Worm (Caenorhabditis elegans): Measurements from ENCODE around the gene kgb-2.

The kgb-2 gene

ce11 chrIV:3606285-3606834 lies at the start of gene kgb-2, which contains the start of gene Y37E11B.10:
TSS of gene kgb-2 (plus strand) at chrIV:3606784.
TSS of gene Y37E11B.10 (minus strand) at chrIV:3606466.
- no peak for TF ChIP-seq F10B5.3 (tag; optimal IDR thresholded peaks at IDR 0.05)
- no peak for TF ChIP-seq daf-16 (GFP tag; optimal IDR thresholded peaks at IDR 0.05)
- TF ChIP-seq daf-16 (tag; optimal IDR thresholded peaks at IDR 0.05): peak; percentile 71
- TF ChIP-seq dmd-6 (GFP tag; IDR thresholded peaks at IDR 0.05): no peak
- TF ChIP-seq unc-39 (tag; optimal IDR thresholded peaks at IDR 0.05): no peak
- TF ChIP-seq dve-1 (tag; optimal IDR thresholded peaks at IDR 0.05; ENCODE audit: insufficient read depth): peak; percentile 8
- TF ChIP-seq pqm-1 (tag; optimal IDR thresholded peaks at IDR 0.05): peak; percentile 39
- no peak for TF ChIP-seq ceh-82 (tag; optimal IDR thresholded peaks at IDR 0.05)
- TF ChIP-seq nhr-237 (tag; optimal IDR thresholded peaks at IDR 0.05): no peak
- TF ChIP-seq pha-4 (GFP tag; IDR thresholded peaks at IDR 0.05): no peak
- TF ChIP-seq pha-4 (tag; optimal IDR thresholded peaks at IDR 0.05): no peak
- no peak for TF ChIP-seq cey-2 (tag; optimal IDR thresholded peaks at IDR 0.05; ENCODE audit: borderline replicate concordance, insufficient read depth)
- TF ChIP-seq fkh-10 (GFP tag; optimal IDR thresholded peaks at IDR 0.05): no peak
- TF ChIP-seq nhr-11 (tag; optimal IDR thresholded peaks at IDR 0.05): no peak
- TF ChIP-seq F44E2.7 (GFP tag; IDR thresholded peaks at IDR 0.05): no peak
- peak; percentile 67 for TF ChIP-seq nhr-28 (tag; optimal IDR thresholded peaks at IDR 0.05)
- TF ChIP-seq ama-1 (optimal IDR thresholded peaks at IDR 0.05): no peak
- no peak for TF ChIP-seq ztf-7 (tag; optimal IDR thresholded peaks at IDR 0.05)

- TF ChIP-seq fkh-10 (GFP tag; optimal IDR thresholded peaks at IDR 0.05): no peak
- no peak for TF ChIP-seq ceh-20 (GFP tag; IDR thresholded peaks at IDR 0.05)
- TF ChIP-seq lin-38 (GFP tag; IDR thresholded peaks at IDR 0.05): no peak
- no peak for TF ChIP-seq tag-97 (GFP tag; IDR thresholded peaks at IDR 0.05)
- TF ChIP-seq dmd-9 (GFP tag; IDR thresholded peaks at IDR 0.05): no peak
- no peak for TF ChIP-seq nhr-11 (tag; optimal IDR thresholded peaks at IDR 0.05)
- TF ChIP-seq mes-2 (tag; optimal IDR thresholded peaks at IDR 0.05; ENCODE audit: poor library complexity, severe bottlenecking): no peak
- no peak for TF ChIP-seq ztf-11 (tag; optimal IDR thresholded peaks at IDR 0.05)
- no peak for TF ChIP-seq snpc-4 (tag; optimal IDR thresholded peaks at IDR 0.05)
- no peak for TF ChIP-seq ztf-7 (tag; optimal IDR thresholded peaks at IDR 0.05)
- TF ChIP-seq php-3 (GFP tag; IDR thresholded peaks at IDR 0.05): no peak
- no peak for TF ChIP-seq ZK337.2 (GFP tag; IDR thresholded peaks at IDR 0.05)
- no peak for TF ChIP-seq ctbp-1 (GFP tag; IDR thresholded peaks at IDR 0.05)
- no peak for TF ChIP-seq nhr-76 (tag; optimal IDR thresholded peaks at IDR 0.05)
- no peak for TF ChIP-seq set-16 (GFP tag; IDR thresholded peaks at IDR 0.05)
- no peak for TF ChIP-seq mep-1 (tag; optimal IDR thresholded peaks at IDR 0.05)
- TF ChIP-seq daf-8 (GFP tag; IDR thresholded peaks at IDR 0.05): no peak
- TF ChIP-seq zag-1 (tag; optimal IDR thresholded peaks at IDR 0.05): no peak
- TF ChIP-seq Y105C5A.15 (GFP tag; IDR thresholded peaks at IDR 0.05): no peak
Measured at ce11 chrIV:3557331-3557730, 49.3 kb upstream of the kgb-2 start, which contains the start of gene osm-9. TSS of gene osm-9 (minus strand) at chrIV:3557431.

- TF ChIP-seq nhr-237 (tag; optimal IDR thresholded peaks at IDR 0.05) (no peak), cey-2 (tag; optimal IDR thresholded peaks at IDR 0.05; ENCODE audit: borderline replicate concordance, insufficient read depth) (no peak), rbr-2 (tag; optimal IDR thresholded peaks at IDR 0.05) (no peak), php-3 (GFP tag; IDR thresholded peaks at IDR 0.05) (no peak), aha-1 (tag) (peak; percentile 93)
Measured at ce11 chrIV:3559201-3559600, 47.4 kb upstream of the kgb-2 start.

DNA sequence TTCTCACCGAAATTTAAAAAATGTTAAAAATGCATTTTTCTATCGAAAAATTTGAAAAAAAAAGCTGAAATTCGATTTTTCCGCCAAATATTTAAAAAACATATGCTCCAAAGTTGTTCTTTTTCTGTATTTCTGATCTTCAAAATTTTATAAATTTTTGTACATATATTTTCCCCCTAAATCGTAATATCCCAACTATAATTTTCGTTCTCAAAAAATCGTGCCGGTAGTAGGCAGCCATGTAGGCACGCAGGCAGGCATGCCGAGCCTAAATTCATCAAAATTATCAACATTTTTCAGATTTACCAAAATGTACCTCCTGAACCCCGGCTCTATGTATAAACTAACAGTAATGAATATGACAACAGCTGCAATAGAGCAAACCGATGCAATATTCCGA lies 41.7 kb upstream of the kgb-2 start, which contains the start of gene sre-5:
TSS of gene sre-5 (plus strand) at position 301 of the 400 bp plus-strand sequence.
- TF ChIP-seq aha-1 (tag) (peak; percentile 12), mes-2 (tag; optimal IDR thresholded peaks at IDR 0.05; ENCODE audit: poor library complexity, severe bottlenecking) (no peak)

Data from whole organism, L4 larva.